Fruit fly (Drosophila melanogaster): Measurements from ENCODE around the gene Ilk.

DNA sequence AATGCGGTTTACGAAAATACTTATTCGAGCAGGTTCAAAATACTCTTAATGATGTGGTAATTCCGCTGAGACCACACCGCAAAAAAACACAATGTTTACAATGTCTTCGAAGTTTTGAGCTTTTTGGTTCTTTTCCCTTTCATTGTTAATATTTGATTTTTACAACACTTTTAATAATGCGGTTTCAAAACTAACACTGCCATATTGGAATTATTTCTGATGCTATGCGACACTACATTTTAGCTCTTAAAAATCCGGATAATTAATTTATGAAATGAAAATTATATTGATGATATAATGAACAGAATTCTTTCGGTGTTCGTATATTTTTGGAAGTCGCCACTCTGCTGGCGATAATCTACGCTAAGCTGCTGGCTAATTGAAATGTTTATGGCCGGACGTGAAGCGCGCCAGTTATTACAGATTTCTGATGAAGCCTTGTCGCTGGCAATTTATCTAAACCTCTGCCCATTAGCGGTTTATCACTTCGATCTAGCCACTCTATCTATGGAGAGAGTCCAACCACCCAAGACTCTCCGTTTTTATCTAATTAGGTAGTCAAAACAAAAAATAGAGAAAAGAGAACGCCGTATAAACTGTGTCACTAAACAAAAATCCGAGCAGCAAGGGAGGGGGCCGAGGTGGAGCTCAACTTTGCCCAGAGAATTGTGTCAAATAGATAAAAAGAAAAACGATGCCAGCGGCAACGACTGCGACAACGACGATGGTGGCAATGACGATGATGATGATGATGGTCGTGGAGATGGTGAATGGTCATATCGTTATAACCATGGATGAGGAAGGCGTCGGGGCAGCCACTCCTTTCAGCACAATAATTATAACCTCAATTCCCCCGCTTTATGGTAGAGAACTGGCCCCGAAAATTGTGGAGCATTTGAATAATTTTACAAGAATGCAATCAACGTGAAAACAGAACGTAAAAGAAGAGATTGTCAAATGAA is 39.6 kb downstream of the Ilk start:
- TF ChIP-seq usp (GFP tag; optimal IDR thresholded peaks at IDR 0.05), result no peak
- no peak for TF ChIP-seq psq (optimal IDR thresholded peaks at IDR 0.05)
- TF ChIP-seq pan (optimal IDR thresholded peaks at IDR 0.05), result no peak
- no peak for TF ChIP-seq EcR (GFP tag; optimal IDR thresholded peaks at IDR 0.05)
- TF ChIP-seq Dll (optimal IDR thresholded peaks at IDR 0.05), result no peak

Data from whole organism.